Worm (Caenorhabditis elegans) whole organism, young adult: ENCODE data around the gene str-187.

Source experiments
- C17E4.6 ChIP-seq: fragments of 200-800 bp; sonication (Bioruptor generic); IDR thresholded peaks from 2 replicates; pipeline ENCODE4 v1.3.6; 2022; ENCODE audit warnings: missing genetic modification reagents, missing genetic modification characterization, missing compliant biosample characterization
- F37B4.10 ChIP-seq: fragments of 200-800 bp; sonication (Bioruptor generic); IDR thresholded peaks from 2 replicates; pipeline ENCODE4 v1.3.6; 2022; ENCODE audit warnings: missing genetic modification characterization, missing compliant biosample characterization
- F52B5.7 ChIP-seq: sonication (generic microtip); optimal IDR thresholded peaks from 2 replicates; lab custom pipeline; 2016; ENCODE audit warnings: mild to moderate bottlenecking, missing genetic modification characterization, missing compliant biosample characterization
- K12H6.12 ChIP-seq: fragments of 200-800 bp; sonication (Bioruptor generic); optimal IDR thresholded peaks from 2 replicates; lab custom pipeline; 2018; ENCODE audit warnings: mild to moderate bottlenecking, missing genetic modification characterization, missing compliant biosample characterization
- T07F8.4 ChIP-seq: sonication (generic microtip); optimal IDR thresholded peaks from 2 replicates; lab custom pipeline; 2016; ENCODE audit warnings: mild to moderate bottlenecking, missing genetic modification characterization, moderate library complexity, missing compliant biosample characterization
- Y95B8A.8 ChIP-seq: fragments of 200-800 bp; sonication (Bioruptor generic); IDR thresholded peaks from 2 replicates; pipeline ENCODE4 v1.3.6; 2022; ENCODE audit warnings: missing genetic modification reagents, missing genetic modification characterization, missing compliant biosample characterization
- ZK185.1 ChIP-seq: sonication (generic microtip); optimal IDR thresholded peaks from 2 replicates; lab custom pipeline; 2016; ENCODE audit warnings: mild to moderate bottlenecking, missing genetic modification characterization, missing compliant biosample characterization; ENCODE audit not compliant: poor library complexity, severe bottlenecking
- akir-1 ChIP-seq: fragments of 200-800 bp; sonication (Bioruptor generic); optimal IDR thresholded peaks from 2 replicates; lab custom pipeline; 2018; ENCODE audit warnings: mild to moderate bottlenecking, missing genetic modification characterization, moderate library complexity, missing compliant biosample characterization
- ama-1 ChIP-seq, 3 experiments: fragments of 150-350 bp in 1 of 3; sonication (generic microtip) in 2 of 3; optimal IDR thresholded peaks; 2 replicates each; lab custom pipeline; 2014 to 2018; ENCODE audit warnings: missing biosample characterization in 2 of 3, missing genetic modification characterization in 2 of 3, missing genetic modification reagents in 2 of 3
- aptf-3 ChIP-seq: fragments of 200-800 bp; sonication (Bioruptor generic); IDR thresholded peaks from 2 replicates; pipeline ENCODE4 v1.3.6; 2022; ENCODE audit warnings: missing genetic modification characterization, missing compliant biosample characterization
- athp-1 ChIP-seq: sonication (generic microtip); optimal IDR thresholded peaks from 2 replicates; lab custom pipeline; 2017; ENCODE audit warnings: mild to moderate bottlenecking, missing genetic modification characterization, missing compliant biosample characterization
- attf-3 ChIP-seq: fragments of 200-800 bp; sonication (Bioruptor generic); conservative IDR thresholded peaks from 2 replicates; pipeline ENCODE4 v1.3.6; 2022; ENCODE audit warnings: missing genetic modification reagents, missing genetic modification characterization, missing compliant biosample characterization
- attf-5 ChIP-seq: fragments of 200-800 bp; sonication (Bioruptor generic); optimal IDR thresholded peaks from 2 replicates; lab custom pipeline; 2018; ENCODE audit warnings: mild to moderate bottlenecking, missing genetic modification characterization, missing compliant biosample characterization
- cebp-2 ChIP-seq: fragments of 200-800 bp; sonication (Bioruptor generic); IDR thresholded peaks from 2 replicates; pipeline ENCODE4 v1.3.6; 2022; ENCODE audit warnings: missing genetic modification characterization, missing compliant biosample characterization
- ceh-100 ChIP-seq: fragments of 200-800 bp; sonication (Bioruptor generic); IDR thresholded peaks from 2 replicates; pipeline ENCODE4 v1.3.6; 2022; ENCODE audit warnings: missing genetic modification reagents, missing genetic modification characterization, missing compliant biosample characterization
- ceh-40 ChIP-seq: fragments of 200-800 bp; sonication (Bioruptor generic); IDR thresholded peaks from 2 replicates; pipeline ENCODE4 v1.3.6; 2022; ENCODE audit warnings: missing genetic modification characterization, missing compliant biosample characterization
- ceh-58 ChIP-seq: fragments of 200-800 bp; sonication (Bioruptor generic); IDR thresholded peaks from 2 replicates; pipeline ENCODE4 v1.3.6; 2022; ENCODE audit warnings: missing genetic modification characterization, missing compliant biosample characterization
- ceh-91 ChIP-seq: fragments of 200-800 bp; sonication (Bioruptor generic); IDR thresholded peaks from 2 replicates; pipeline ENCODE4 v1.3.6; 2022; ENCODE audit warnings: missing genetic modification reagents, missing genetic modification characterization, missing compliant biosample characterization
- chd-7 ChIP-seq: sonication (generic microtip); optimal IDR thresholded peaks from 2 replicates; lab custom pipeline; 2016; ENCODE audit warnings: mild to moderate bottlenecking, missing genetic modification characterization, moderate library complexity, missing compliant biosample characterization
- die-1 ChIP-seq: sonication (generic microtip); optimal IDR thresholded peaks from 2 replicates; lab custom pipeline; 2016; ENCODE audit warnings: missing genotype, mild to moderate bottlenecking, missing genetic modification characterization, missing compliant biosample characterization
- efl-1 ChIP-seq: fragments of 150-350 bp; optimal IDR thresholded peaks from 2 replicates; lab custom pipeline; 2014; ENCODE audit warnings: missing biosample characterization, missing genetic modification reagents, missing genetic modification characterization
- egl-44 ChIP-seq: fragments of 200-800 bp; sonication (Bioruptor generic); IDR thresholded peaks from 2 replicates; pipeline ENCODE4 v1.3.6; 2022; ENCODE audit warnings: missing genetic modification reagents, missing genetic modification characterization, missing compliant biosample characterization
- ets-4 ChIP-seq: fragments of 200-800 bp; sonication (Bioruptor generic); optimal IDR thresholded peaks from 2 replicates; lab custom pipeline; 2018; ENCODE audit warnings: mild to moderate bottlenecking, missing genetic modification characterization, missing compliant biosample characterization
- him-1 ChIP-seq: sonication (generic microtip); optimal IDR thresholded peaks from 2 replicates; lab custom pipeline; 2016; ENCODE audit warnings: missing genotype, missing genetic modification reagents, missing genetic modification characterization, missing compliant biosample characterization
- hlh-26 ChIP-seq: fragments of 200-800 bp; sonication (Bioruptor generic); conservative IDR thresholded peaks from 2 replicates; pipeline ENCODE4 v1.3.6; 2022; ENCODE audit warnings: missing genetic modification reagents, missing genetic modification characterization, missing compliant biosample characterization
- hmg-1.2 ChIP-seq: fragments of 200-800 bp; sonication (Bioruptor generic); IDR thresholded peaks from 2 replicates; pipeline ENCODE4 v1.3.6; 2022; ENCODE audit warnings: missing genetic modification reagents, missing genetic modification characterization, missing compliant biosample characterization
- hrde-1 ChIP-seq: sonication (generic microtip); optimal IDR thresholded peaks from 2 replicates; lab custom pipeline; 2016; ENCODE audit warnings: missing genetic modification characterization, mild to moderate bottlenecking, missing compliant biosample characterization, moderate library complexity, missing genotype, missing genetic modification reagents, borderline replicate concordance
- hsf-1 ChIP-seq: fragments of 200-800 bp; sonication (Bioruptor generic); IDR thresholded peaks from 2 replicates; pipeline ENCODE4 v1.3.6; 2022; ENCODE audit warnings: missing genetic modification reagents, missing genetic modification characterization, missing compliant biosample characterization
- lin-54 ChIP-seq: fragments of 200-800 bp; sonication (Bioruptor generic); optimal IDR thresholded peaks from 2 replicates; lab custom pipeline; 2018; ENCODE audit warnings: mild to moderate bottlenecking, missing genetic modification characterization, missing compliant biosample characterization
- lsl-1 ChIP-seq: fragments of 200-800 bp; sonication (Bioruptor generic); optimal IDR thresholded peaks from 2 replicates; lab custom pipeline; 2018; ENCODE audit warnings: mild to moderate bottlenecking, missing genetic modification characterization, moderate library complexity, missing compliant biosample characterization
- mel-28 ChIP-seq: sonication (generic microtip); optimal IDR thresholded peaks from 2 replicates; lab custom pipeline; 2016; ENCODE audit warnings: borderline replicate concordance, mild to moderate bottlenecking, missing genetic modification characterization, missing compliant biosample characterization
- mes-4 ChIP-seq: sonication (generic microtip); optimal IDR thresholded peaks from 2 replicates; lab custom pipeline; 2016; ENCODE audit warnings: missing genotype, missing genetic modification characterization, missing compliant biosample characterization
- nhr-179 ChIP-seq: sonication (generic microtip); optimal IDR thresholded peaks from 2 replicates; lab custom pipeline; 2016; ENCODE audit warnings: mild to moderate bottlenecking, missing genetic modification characterization, missing compliant biosample characterization
- nhr-80 ChIP-seq: sonication (generic microtip); optimal IDR thresholded peaks from 2 replicates; lab custom pipeline; 2016; ENCODE audit warnings: missing genetic modification characterization, missing compliant biosample characterization
- pbrm-1 ChIP-seq: fragments of 200-800 bp; sonication (Bioruptor generic); IDR thresholded peaks from 2 replicates; pipeline ENCODE4 v1.3.6; 2022; ENCODE audit warnings: missing genetic modification reagents, missing genetic modification characterization, missing compliant biosample characterization
- pha-4 ChIP-seq: fragments of 150-350 bp; sonication (generic microtip); optimal IDR thresholded peaks from 2 replicates; lab custom pipeline; 2014; ENCODE audit warnings: missing biosample characterization, missing genetic modification reagents, missing genetic modification characterization
- repo-1 ChIP-seq: sonication (generic microtip); optimal IDR thresholded peaks from 2 replicates; lab custom pipeline; 2017; ENCODE audit warnings: mild to moderate bottlenecking, missing genetic modification characterization, missing compliant biosample characterization
- rpc-1 ChIP-seq, 2 experiments: fragments of 150-350 bp in 1 of 2; sonication (generic microtip) in 1 of 2; optimal IDR thresholded peaks; 2 replicates each; lab custom pipeline; 2014 to 2018; ENCODE audit warnings: missing biosample characterization in 1 of 2, missing genetic modification characterization in 1 of 2, missing genetic modification reagents in 1 of 2, missing genotype in 1 of 2
- sea-2 ChIP-seq: fragments of 200-800 bp; sonication (Bioruptor generic); IDR thresholded peaks from 2 replicates; pipeline ENCODE4 v1.3.6; 2022; ENCODE audit warnings: missing genetic modification characterization, missing compliant biosample characterization
- snpc-1.3 ChIP-seq: sonication (generic microtip); optimal IDR thresholded peaks from 2 replicates; lab custom pipeline; 2017; ENCODE audit warnings: missing genetic modification characterization, mild to moderate bottlenecking, missing compliant biosample characterization, antibody characterized with exemption, moderate library complexity, missing genotype, missing genetic modification reagents; ENCODE audit not compliant: insufficient read depth
- sptf-2 ChIP-seq: fragments of 200-800 bp; sonication (Bioruptor generic); optimal IDR thresholded peaks from 2 replicates; lab custom pipeline; 2018; ENCODE audit warnings: mild to moderate bottlenecking, missing genetic modification characterization, missing compliant biosample characterization
- tbp1 ChIP-seq: fragments of 200-800 bp; sonication (Bioruptor generic); optimal IDR thresholded peaks from 2 replicates; lab custom pipeline; 2018; ENCODE audit warnings: mild to moderate bottlenecking, missing genetic modification characterization, missing compliant biosample characterization
- tbx-9 ChIP-seq: sonication (generic microtip); optimal IDR thresholded peaks from 2 replicates; lab custom pipeline; 2016; ENCODE audit warnings: borderline replicate concordance, missing genetic modification characterization, inconsistent platforms, missing compliant biosample characterization
- xnd-1 ChIP-seq: sonication (generic microtip); optimal IDR thresholded peaks from 2 replicates; lab custom pipeline; 2016; ENCODE audit warnings: missing genotype, missing genetic modification reagents, missing genetic modification characterization, missing compliant biosample characterization
- zim-3 ChIP-seq: sonication (generic microtip); optimal IDR thresholded peaks from 2 replicates; lab custom pipeline; 2017; ENCODE audit warnings: mild to moderate bottlenecking, missing genetic modification characterization, moderate library complexity, missing compliant biosample characterization
- ztf-25 ChIP-seq: fragments of 200-800 bp; sonication (Bioruptor generic); IDR thresholded peaks from 2 replicates; pipeline ENCODE4 v1.3.6; 2022; ENCODE audit warnings: missing genetic modification reagents, missing genetic modification characterization, missing compliant biosample characterization

Gene str-187

ce11 chrIV:17279592-17280440, 14.4 kb downstream of the str-187 start (continued):
- no peak for TF ChIP-seq F52B5.7 (tag; lab: Kevin White, UChicago)
- no peak for TF ChIP-seq attf-3 (GFP tag; lab: Robert Waterston, UW)
- 0 out of 2 replicates have a peak, but pooled peaks have one; percentile 12 for TF ChIP-seq C17E4.6 (GFP tag; lab: Robert Waterston, UW)
- TF ChIP-seq ets-4 (GFP tag; lab: Kevin White, UChicago) = no peak
- no peak for TF ChIP-seq akir-1 (GFP tag; lab: Kevin White, UChicago)
- no peak for TF ChIP-seq mel-28 (tag; lab: Kevin White, UChicago)
- TF ChIP-seq tbx-9 = no peak
- TF ChIP-seq aptf-3 = 0 out of 2 replicates have a peak, but pooled peaks have one; percentile 8
- TF ChIP-seq sea-2 (GFP tag; lab: Robert Waterston, UW) = no peak
- TF ChIP-seq die-1 (tag; lab: Kevin White, UChicago) = peak; percentile 41
- TF ChIP-seq ceh-100 (GFP tag; lab: Robert Waterston, UW) = peak; percentile 31; the same call in 1 of the 2 replicates
- peak; percentile 26 for TF ChIP-seq tbp1
- peak; percentile 24 for TF ChIP-seq attf-5
- TF ChIP-seq hsf-1 (GFP tag; lab: Robert Waterston, UW) = peak; percentile 77
- TF ChIP-seq repo-1 (tag; lab: Kevin White, UChicago) = no peak
- TF ChIP-seq ceh-40 (GFP tag; lab: Robert Waterston, UW) = peak; percentile 53
- no peak for TF ChIP-seq xnd-1 (tag; lab: Kevin White, UChicago)
- peak; percentile 23 for TF ChIP-seq pbrm-1
- TF ChIP-seq F37B4.10 = no peak
- TF ChIP-seq snpc-1.3 = no peak
- TF ChIP-seq ceh-58 (GFP tag; lab: Robert Waterston, UW) = peak; percentile 71
- no peak for TF ChIP-seq hlh-26 (GFP tag; lab: Robert Waterston, UW)
- peak; percentile 62; the same call in 1 of the 2 replicates for TF ChIP-seq egl-44
- no peak for TF ChIP-seq mes-4 (tag; lab: Kevin White, UChicago)
- peak; percentile 66 for TF ChIP-seq lin-54 (GFP tag; lab: Kevin White, UChicago)
- TF ChIP-seq sptf-2 = no peak
- TF ChIP-seq Y95B8A.8 (GFP tag; lab: Robert Waterston, UW) = peak; percentile 65; the same call in 1 of the 2 replicates
- no peak for TF ChIP-seq ceh-91 (GFP tag; lab: Robert Waterston, UW)
- no peak for TF ChIP-seq nhr-179 (tag; lab: Kevin White, UChicago)
- 0 out of 2 replicates have a peak, but pooled peaks have one; percentile 7 for TF ChIP-seq ztf-25 (GFP tag; lab: Robert Waterston, UW)
- TF ChIP-seq cebp-2 = peak; percentile 22; the same call in 1 of the 2 replicates
- no peak for TF ChIP-seq hmg-1.2 (GFP tag; lab: Robert Waterston, UW)
- peak; percentile 22 for TF ChIP-seq ama-1 (optimal IDR thresholded peaks at IDR 0.05; lab: Kevin White, UChicago)
- TF ChIP-seq ama-1 (GFP tag; optimal IDR thresholded peaks at IDR 0.05; lab: Kevin White, UChicago) = no peak
- peak; percentile 0 for TF ChIP-seq K12H6.12 (tag; lab: Kevin White, UChicago)
- peak; percentile 37 for TF ChIP-seq lsl-1 (GFP tag; lab: Kevin White, UChicago)
- TF ChIP-seq rpc-1 (optimal IDR thresholded peaks at IDR 0.05; lab: Kevin White, UChicago) = no peak
- no peak for TF ChIP-seq rpc-1 (tag; optimal IDR thresholded peaks at IDR 0.05; lab: Kevin White, UChicago)
- TF ChIP-seq chd-7 (tag; lab: Kevin White, UChicago) = no peak
- no peak for TF ChIP-seq ZK185.1 (tag; lab: Kevin White, UChicago)
- TF ChIP-seq nhr-80 = no peak
- peak; percentile 22 for TF ChIP-seq T07F8.4 (tag; lab: Kevin White, UChicago)
- TF ChIP-seq hrde-1 (tag; lab: Kevin White, UChicago) = no peak
- peak; percentile 52 for TF ChIP-seq athp-1 (tag; lab: Kevin White, UChicago)
- no peak for TF ChIP-seq him-1 (tag; lab: Kevin White, UChicago)
- TF ChIP-seq pha-4 (tag; lab: Kevin White, UChicago) = no peak
- no peak for TF ChIP-seq zim-3 (tag; lab: Kevin White, UChicago)
- TF ChIP-seq efl-1 = no peak
